Fruit fly (Drosophila melanogaster): ENCODE results near the gene CG11927.
A peak's percentile ranks its signal among the peaks of the same experiment; 100 is the strongest.

CG11927 gene

dm6 chr2L:4883023-4883392 lies 35.4 kb downstream of the CG11927 start, which contains the start of the genes Cf2 and CG3008 (continued):
- TF ChIP-seq Dll (GFP tag; IDR thresholded peaks at IDR 0.05; ENCODE audit: partially characterized antibody) (peak; percentile 90), Gug (GFP tag; IDR thresholded peaks at IDR 0.05) (no peak), CG14710 (tag; optimal IDR thresholded peaks at IDR 0.05) (peak; percentile 74), BEAF-32 (GFP tag; optimal IDR thresholded peaks at IDR 0.05) (peak; percentile 92), CG9727 (GFP tag; optimal IDR thresholded peaks at IDR 0.05) (no peak), CG14667 (GFP tag; IDR thresholded peaks at IDR 0.05) (no peak), ind (GFP tag; optimal IDR thresholded peaks at IDR 0.05) (no peak), schlank (tag; optimal IDR thresholded peaks at IDR 0.05) (no peak), CG5245 (GFP tag; optimal IDR thresholded peaks at IDR 0.05) (no peak), Hmr (GFP tag; optimal IDR thresholded peaks at IDR 0.05) (no peak), Nf-YC (tag; optimal IDR thresholded peaks at IDR 0.05) (peak; percentile 25), Myb (GFP tag; optimal IDR thresholded peaks at IDR 0.05) (peak; percentile 33), CG2129 (GFP tag; IDR thresholded peaks at IDR 0.05; ENCODE audit: partially characterized antibody) (peak; percentile 72), CG2199 (GFP tag; IDR thresholded peaks at IDR 0.05) (no peak), Mad (GFP tag; optimal IDR thresholded peaks at IDR 0.05) (no peak), amos (GFP tag; IDR thresholded peaks at IDR 0.05; ENCODE audit: partially characterized antibody) (peak; percentile 83), CG14014 (GFP tag; IDR thresholded peaks at IDR 0.05) (no peak), CG17912 (GFP tag; optimal IDR thresholded peaks at IDR 0.05) (no peak), CG9797 (GFP tag; optimal IDR thresholded peaks at IDR 0.05) (peak; percentile 42), CG14860 (GFP tag; IDR thresholded peaks at IDR 0.05; ENCODE audit: partially characterized antibody) (peak; percentile 82; the same call in 2 of the 3 replicates), chif (GFP tag; optimal IDR thresholded peaks at IDR 0.05) (no peak), Med (GFP tag) (peak; percentile 58), Aef1 (GFP tag; IDR thresholded peaks at IDR 0.05) (peak; percentile 16; the same call in 1 of the 3 replicates), CG6791 (GFP tag; IDR thresholded peaks at IDR 0.05; ENCODE audit: partially characterized antibody) (peak; percentile 77), CG18764 (GFP tag; optimal IDR thresholded peaks at IDR 0.05) (no peak), CG6654 (GFP tag; optimal IDR thresholded peaks at IDR 0.05) (no peak), Elba2 (GFP tag; optimal IDR thresholded peaks at IDR 0.05) (peak; percentile 45), wek (GFP tag; optimal IDR thresholded peaks at IDR 0.05) (no peak), CG16863 (GFP tag; optimal IDR thresholded peaks at IDR 0.05) (peak; percentile 100), Pdp1 (GFP tag; optimal IDR thresholded peaks at IDR 0.05) (peak in 1 of 2 experiments; percentile 38), hb (GFP tag; IDR thresholded peaks at IDR 0.05; ENCODE audit: partially characterized antibody) (peak; percentile 88), CG16813 (GFP tag; IDR thresholded peaks at IDR 0.05; ENCODE audit: partially characterized antibody) (peak; percentile 89), Awh (GFP tag; IDR thresholded peaks at IDR 0.05) (no peak), CG10543 (GFP tag; optimal IDR thresholded peaks at IDR 0.05) (no peak), CG7963 (GFP tag; IDR thresholded peaks at IDR 0.05; ENCODE audit: partially characterized antibody) (peak; percentile 76), peb (GFP tag; IDR thresholded peaks at IDR 0.05) (no peak), slp2 (GFP tag; optimal IDR thresholded peaks at IDR 0.05) (no peak), Lhr (GFP tag; optimal IDR thresholded peaks at IDR 0.05) (peak; percentile 14), CG6765 (GFP tag; optimal IDR thresholded peaks at IDR 0.05) (no peak), Ets65A (GFP tag) (peak; percentile 66), CG1792 (GFP tag; optimal IDR thresholded peaks at IDR 0.05) (no peak), Hand (GFP tag; optimal IDR thresholded peaks at IDR 0.05) (no peak), CG1647 (GFP tag; optimal IDR thresholded peaks at IDR 0.05) (no peak), Opbp (GFP tag; IDR thresholded peaks at IDR 0.05; ENCODE audit: partially characterized antibody) (peak; percentile 72), Rx (GFP tag; IDR thresholded peaks at IDR 0.05) (no peak), sens-2 (GFP tag; IDR thresholded peaks at IDR 0.05) (no peak), CG31388 (GFP tag; optimal IDR thresholded peaks at IDR 0.05) (no peak), Dad (GFP tag; optimal IDR thresholded peaks at IDR 0.05) (no peak), lilli (GFP tag; optimal IDR thresholded peaks at IDR 0.05) (peak; percentile 9), CG9817 (tag; optimal IDR thresholded peaks at IDR 0.05) (no peak), CG31365 (tag; optimal IDR thresholded peaks at IDR 0.05) (no peak)
